Worm (Caenorhabditis elegans) whole organism, young adult: ENCODE data around the gene Y75B8A.13.

ENCODE experiments used
- B0035.1 ChIP-seq: sonication (generic microtip); optimal IDR thresholded peaks from 2 replicates; lab custom pipeline; 2016; ENCODE audit warnings: missing genetic modification characterization, mild to moderate bottlenecking, missing compliant biosample characterization, missing genotype, missing genetic modification reagents
- C06A6.2 ChIP-seq: fragments of 200-800 bp; sonication (Bioruptor generic); conservative IDR thresholded peaks from 2 replicates; pipeline ENCODE4 v1.3.6; 2022; ENCODE audit warnings: missing genetic modification characterization, missing compliant biosample characterization
- F10E7.11 ChIP-seq: sonication (generic microtip); optimal IDR thresholded peaks from 2 replicates; lab custom pipeline; 2017; ENCODE audit warnings: mild to moderate bottlenecking, missing genetic modification characterization, moderate library complexity, missing compliant biosample characterization
- F22D6.2 ChIP-seq: sonication (generic microtip); optimal IDR thresholded peaks from 2 replicates; lab custom pipeline; 2016; ENCODE audit warnings: mild to moderate bottlenecking, missing genetic modification characterization, missing compliant biosample characterization
- F37B4.10 ChIP-seq: fragments of 200-800 bp; sonication (Bioruptor generic); IDR thresholded peaks from 2 replicates; pipeline ENCODE4 v1.3.6; 2022; ENCODE audit warnings: missing genetic modification characterization, missing compliant biosample characterization
- F39B2.1 ChIP-seq: fragments of 200-800 bp; sonication (Bioruptor generic); IDR thresholded peaks from 2 replicates; pipeline ENCODE4 v1.3.6; 2022; ENCODE audit warnings: missing genetic modification reagents, missing genetic modification characterization, missing compliant biosample characterization
- Y56A3A.18 ChIP-seq: fragments of 200-800 bp; sonication (Bioruptor generic); IDR thresholded peaks from 2 replicates; pipeline ENCODE4 v1.3.6; 2022; ENCODE audit warnings: missing genetic modification reagents, missing genetic modification characterization, missing compliant biosample characterization
- Y67H2A.10 ChIP-seq: fragments of 200-800 bp; sonication (Bioruptor generic); conservative IDR thresholded peaks from 2 replicates; pipeline ENCODE4 v1.3.6; 2022; ENCODE audit warnings: missing genetic modification reagents, missing genetic modification characterization, missing compliant biosample characterization
- Y79H2A.3 ChIP-seq: fragments of 200-800 bp; sonication (Bioruptor generic); conservative IDR thresholded peaks from 2 replicates; pipeline ENCODE4 v1.3.6; 2022; ENCODE audit warnings: missing genetic modification reagents, missing genetic modification characterization, missing compliant biosample characterization
- akir-1 ChIP-seq: fragments of 200-800 bp; sonication (Bioruptor generic); optimal IDR thresholded peaks from 2 replicates; lab custom pipeline; 2018; ENCODE audit warnings: mild to moderate bottlenecking, missing genetic modification characterization, moderate library complexity, missing compliant biosample characterization
- atf-7 ChIP-seq: sonication (generic microtip); optimal IDR thresholded peaks from 2 replicates; lab custom pipeline; 2017; ENCODE audit warnings: mild to moderate bottlenecking, missing genetic modification characterization, missing compliant biosample characterization
- attf-5 ChIP-seq: fragments of 200-800 bp; sonication (Bioruptor generic); optimal IDR thresholded peaks from 2 replicates; lab custom pipeline; 2018; ENCODE audit warnings: mild to moderate bottlenecking, missing genetic modification characterization, missing compliant biosample characterization
- ceh-100 ChIP-seq: fragments of 200-800 bp; sonication (Bioruptor generic); IDR thresholded peaks from 2 replicates; pipeline ENCODE4 v1.3.6; 2022; ENCODE audit warnings: missing genetic modification reagents, missing genetic modification characterization, missing compliant biosample characterization
- ceh-40 ChIP-seq: fragments of 200-800 bp; sonication (Bioruptor generic); IDR thresholded peaks from 2 replicates; pipeline ENCODE4 v1.3.6; 2022; ENCODE audit warnings: missing genetic modification characterization, missing compliant biosample characterization
- chd-7 ChIP-seq: sonication (generic microtip); optimal IDR thresholded peaks from 2 replicates; lab custom pipeline; 2016; ENCODE audit warnings: mild to moderate bottlenecking, missing genetic modification characterization, moderate library complexity, missing compliant biosample characterization
- egl-18 ChIP-seq: fragments of 200-800 bp; sonication (Bioruptor generic); IDR thresholded peaks from 2 replicates; pipeline ENCODE4 v1.3.6; 2022; ENCODE audit warnings: missing genetic modification reagents, missing genetic modification characterization, missing compliant biosample characterization
- ets-4 ChIP-seq: fragments of 200-800 bp; sonication (Bioruptor generic); optimal IDR thresholded peaks from 2 replicates; lab custom pipeline; 2018; ENCODE audit warnings: mild to moderate bottlenecking, missing genetic modification characterization, missing compliant biosample characterization
- him-1 ChIP-seq: sonication (generic microtip); optimal IDR thresholded peaks from 2 replicates; lab custom pipeline; 2016; ENCODE audit warnings: missing genotype, missing genetic modification reagents, missing genetic modification characterization, missing compliant biosample characterization
- hmg-1.2 ChIP-seq: fragments of 200-800 bp; sonication (Bioruptor generic); IDR thresholded peaks from 2 replicates; pipeline ENCODE4 v1.3.6; 2022; ENCODE audit warnings: missing genetic modification reagents, missing genetic modification characterization, missing compliant biosample characterization
- hmg-20 ChIP-seq: fragments of 200-800 bp; sonication (Bioruptor generic); IDR thresholded peaks from 2 replicates; pipeline ENCODE4 v1.3.6; 2022; ENCODE audit warnings: missing genetic modification reagents, missing genetic modification characterization, missing compliant biosample characterization
- hsf-1 ChIP-seq: fragments of 200-800 bp; sonication (Bioruptor generic); IDR thresholded peaks from 2 replicates; pipeline ENCODE4 v1.3.6; 2022; ENCODE audit warnings: missing genetic modification reagents, missing genetic modification characterization, missing compliant biosample characterization
- lin-40 ChIP-seq: sonication (generic microtip); optimal IDR thresholded peaks from 2 replicates; lab custom pipeline; 2016; ENCODE audit warnings: missing genetic modification characterization, mild to moderate bottlenecking, missing compliant biosample characterization, missing genotype, missing genetic modification reagents
- lsl-1 ChIP-seq: fragments of 200-800 bp; sonication (Bioruptor generic); optimal IDR thresholded peaks from 2 replicates; lab custom pipeline; 2018; ENCODE audit warnings: mild to moderate bottlenecking, missing genetic modification characterization, moderate library complexity, missing compliant biosample characterization
- madf-3 ChIP-seq: fragments of 200-800 bp; sonication (Bioruptor generic); IDR thresholded peaks from 2 replicates; pipeline ENCODE4 v1.3.6; 2022; ENCODE audit warnings: missing genetic modification reagents, missing genetic modification characterization, missing compliant biosample characterization
- madf-8 ChIP-seq: fragments of 200-800 bp; sonication (Bioruptor generic); conservative IDR thresholded peaks from 2 replicates; pipeline ENCODE4 v1.3.6; 2022; ENCODE audit warnings: missing genetic modification reagents, missing genetic modification characterization, missing compliant biosample characterization
- nfyb-1 ChIP-seq: fragments of 200-800 bp; sonication (Bioruptor generic); IDR thresholded peaks from 2 replicates; pipeline ENCODE4 v1.3.6; 2022; ENCODE audit warnings: missing genetic modification reagents, missing genetic modification characterization, missing compliant biosample characterization
- nhr-120 ChIP-seq: fragments of 200-800 bp; sonication (Bioruptor generic); IDR thresholded peaks from 2 replicates; pipeline ENCODE4 v1.3.6; 2022; ENCODE audit warnings: missing genetic modification characterization, missing compliant biosample characterization
- nhr-27 ChIP-seq: fragments of 200-800 bp; sonication (Bioruptor generic); optimal IDR thresholded peaks from 2 replicates; lab custom pipeline; 2018; ENCODE audit warnings: mild to moderate bottlenecking, missing genetic modification characterization, moderate library complexity, missing compliant biosample characterization
- repo-1 ChIP-seq: sonication (generic microtip); optimal IDR thresholded peaks from 2 replicates; lab custom pipeline; 2017; ENCODE audit warnings: mild to moderate bottlenecking, missing genetic modification characterization, missing compliant biosample characterization
- sdz-38 ChIP-seq: sonication (generic microtip); optimal IDR thresholded peaks from 2 replicates; lab custom pipeline; 2016; ENCODE audit warnings: missing genotype, missing genetic modification characterization, missing compliant biosample characterization
- snpc-1.1 ChIP-seq: sonication (generic microtip); optimal IDR thresholded peaks from 2 replicates; lab custom pipeline; 2017; ENCODE audit warnings: missing genetic modification characterization, mild to moderate bottlenecking, missing compliant biosample characterization, antibody characterized with exemption, moderate library complexity, missing genotype, missing genetic modification reagents; ENCODE audit not compliant: insufficient read depth
- snpc-1.3 ChIP-seq: sonication (generic microtip); optimal IDR thresholded peaks from 2 replicates; lab custom pipeline; 2017; ENCODE audit warnings: missing genetic modification characterization, mild to moderate bottlenecking, missing compliant biosample characterization, antibody characterized with exemption, moderate library complexity, missing genotype, missing genetic modification reagents; ENCODE audit not compliant: insufficient read depth
- snpc-3.4 ChIP-seq: sonication (generic microtip); optimal IDR thresholded peaks from 2 replicates; lab custom pipeline; 2017; ENCODE audit warnings: missing genetic modification characterization, mild to moderate bottlenecking, missing compliant biosample characterization, antibody characterized with exemption, moderate library complexity, missing genotype, missing genetic modification reagents
- snpc-4 ChIP-seq, 5 experiments: fragments of 150-350 bp in 1 of 5; sonication (generic microtip) in 4 of 5; optimal IDR thresholded peaks; 2 replicates each; lab custom pipeline; 2014 to 2018; ENCODE audit warnings: missing genetic modification characterization in 5 of 5, missing biosample characterization in 3 of 5, antibody characterized with exemption in 2 of 5, mild to moderate bottlenecking in 2 of 5, missing compliant biosample characterization in 2 of 5, missing genotype in 2 of 5, moderate library complexity in 2 of 5, missing genetic modification reagents in 1 of 5
- tbx-9 ChIP-seq: sonication (generic microtip); optimal IDR thresholded peaks from 2 replicates; lab custom pipeline; 2016; ENCODE audit warnings: borderline replicate concordance, missing genetic modification characterization, inconsistent platforms, missing compliant biosample characterization
- ztf-25 ChIP-seq: fragments of 200-800 bp; sonication (Bioruptor generic); IDR thresholded peaks from 2 replicates; pipeline ENCODE4 v1.3.6; 2022; ENCODE audit warnings: missing genetic modification reagents, missing genetic modification characterization, missing compliant biosample characterization

The Y75B8A.13 gene

ce11 chrIII:12218633-12219097 is 3.2 kb upstream of the Y75B8A.13 start, which contains the start of the genes gex-4 and gphr-1 (continued):
- no peak for TF ChIP-seq egl-18 (GFP tag; lab: Robert Waterston, UW)
- peak; percentile 25 for TF ChIP-seq lin-40 (tag; lab: Kevin White, UChicago)
- TF ChIP-seq nfyb-1: no peak
- TF ChIP-seq F10E7.11 (tag; lab: Kevin White, UChicago): no peak
- TF ChIP-seq snpc-3.4: no peak
- TF ChIP-seq ceh-100: peak; percentile 89
- TF ChIP-seq Y56A3A.18 (GFP tag; lab: Robert Waterston, UW): no peak
- no peak for TF ChIP-seq F39B2.1 (GFP tag; lab: Robert Waterston, UW)
- no peak for TF ChIP-seq F22D6.2 (tag; lab: Kevin White, UChicago)
- TF ChIP-seq hsf-1: no peak
- no peak for TF ChIP-seq snpc-1.1 (tag; lab: Kevin White, UChicago)
- no peak for TF ChIP-seq tbx-9 (tag; lab: Kevin White, UChicago)
- no peak for TF ChIP-seq snpc-4 (GFP tag; optimal IDR thresholded peaks at IDR 0.05; lab: Kevin White, UChicago)
- TF ChIP-seq snpc-4 (tag; optimal IDR thresholded peaks at IDR 0.05; lab: Kevin White, UChicago): peak in 1 of 4 experiments; percentile 13
- no peak for TF ChIP-seq nhr-27 (tag; lab: Kevin White, UChicago)
- no peak for TF ChIP-seq chd-7 (tag; lab: Kevin White, UChicago)
- no peak for TF ChIP-seq him-1 (tag; lab: Kevin White, UChicago)
- no peak for TF ChIP-seq C06A6.2 (GFP tag; lab: Robert Waterston, UW)
- no peak for TF ChIP-seq repo-1 (tag; lab: Kevin White, UChicago)
- TF ChIP-seq Y79H2A.3 (GFP tag; lab: Robert Waterston, UW): no peak
- no peak for TF ChIP-seq Y67H2A.10 (GFP tag; lab: Robert Waterston, UW)
- TF ChIP-seq sdz-38 (tag; lab: Kevin White, UChicago): no peak
- no peak for TF ChIP-seq snpc-1.3 (tag; lab: Kevin White, UChicago)
- no peak for TF ChIP-seq madf-3
- TF ChIP-seq B0035.1: no peak
- no peak for TF ChIP-seq hmg-20

DNA sequence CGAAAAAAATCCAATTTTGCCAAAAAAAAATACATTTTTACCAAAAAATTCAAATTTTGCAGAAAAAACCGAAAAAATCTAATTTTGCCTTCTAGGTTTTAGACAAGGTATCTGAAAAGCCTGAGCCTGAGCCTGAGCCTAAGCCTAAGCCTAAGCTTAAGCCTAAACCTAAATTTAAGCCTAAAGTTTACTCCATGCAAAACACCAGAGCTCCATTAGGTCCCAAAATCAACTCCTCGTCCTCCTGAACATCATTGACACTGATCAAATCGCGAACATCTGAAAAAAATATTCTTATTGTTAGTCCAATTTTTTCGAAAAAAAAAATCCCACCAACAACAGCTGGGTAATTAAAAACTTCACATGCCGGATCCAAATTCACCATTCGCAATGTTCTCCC is 2.6 kb upstream of the Y75B8A.13 start:
- TF ChIP-seq F37B4.10 (GFP tag; lab: Robert Waterston, UW) (no peak), nhr-120 (GFP tag; lab: Robert Waterston, UW) (no peak), ets-4 (GFP tag; lab: Kevin White, UChicago) (no peak), hmg-1.2 (no peak), attf-5 (GFP tag; lab: Kevin White, UChicago) (no peak), C06A6.2 (GFP tag; lab: Robert Waterston, UW) (no peak), madf-8 (GFP tag; lab: Robert Waterston, UW) (no peak), chd-7 (tag; lab: Kevin White, UChicago) (no peak), ztf-25 (GFP tag; lab: Robert Waterston, UW) (no peak), atf-7 (tag; lab: Kevin White, UChicago) (no peak), akir-1 (GFP tag; lab: Kevin White, UChicago) (no peak), ceh-40 (GFP tag; lab: Robert Waterston, UW) (no peak), lsl-1 (GFP tag; lab: Kevin White, UChicago) (no peak)
